Worm (Caenorhabditis elegans) whole organism, young adult: ENCODE data around the gene F31F4.1.

Experiments
- C06A6.2 ChIP-seq: fragments of 200-800 bp; sonication (Bioruptor generic); conservative IDR thresholded peaks from 2 replicates; pipeline ENCODE4 v1.3.6; 2022; ENCODE audit warnings: missing genetic modification characterization, missing compliant biosample characterization
- F23B12.7 ChIP-seq: sonication (generic microtip); optimal IDR thresholded peaks from 2 replicates; lab custom pipeline; 2017; ENCODE audit warnings: missing genetic modification characterization, mild to moderate bottlenecking, missing compliant biosample characterization, antibody characterized with exemption, moderate library complexity; ENCODE audit not compliant: insufficient read depth
- F33H1.4 ChIP-seq: fragments of 200-800 bp; sonication (Bioruptor generic); IDR thresholded peaks from 2 replicates; pipeline ENCODE4 v1.3.6; 2022; ENCODE audit warnings: missing genetic modification reagents, missing genetic modification characterization, missing compliant biosample characterization
- F57C9.4 ChIP-seq: sonication (generic microtip); optimal IDR thresholded peaks from 2 replicates; lab custom pipeline; 2017; ENCODE audit warnings: mild to moderate bottlenecking, missing genetic modification characterization, missing compliant biosample characterization
- K11D2.4 ChIP-seq: fragments of 200-800 bp; sonication (Bioruptor generic); IDR thresholded peaks from 2 replicates; pipeline ENCODE4 v1.3.6; 2022; ENCODE audit warnings: missing genetic modification reagents, missing genetic modification characterization, missing compliant biosample characterization
- T26A5.8 ChIP-seq: sonication (generic microtip); optimal IDR thresholded peaks from 2 replicates; lab custom pipeline; 2016; ENCODE audit warnings: missing genetic modification characterization, missing compliant biosample characterization
- Y53F4B.3 ChIP-seq: fragments of 200-800 bp; sonication (Bioruptor generic); IDR thresholded peaks from 2 replicates; pipeline ENCODE4 v1.3.6; 2022; ENCODE audit warnings: missing genetic modification reagents, missing genetic modification characterization, missing compliant biosample characterization
- Y56A3A.18 ChIP-seq: fragments of 200-800 bp; sonication (Bioruptor generic); IDR thresholded peaks from 2 replicates; pipeline ENCODE4 v1.3.6; 2022; ENCODE audit warnings: missing genetic modification reagents, missing genetic modification characterization, missing compliant biosample characterization
- athp-1 ChIP-seq: sonication (generic microtip); optimal IDR thresholded peaks from 2 replicates; lab custom pipeline; 2017; ENCODE audit warnings: mild to moderate bottlenecking, missing genetic modification characterization, missing compliant biosample characterization
- attf-5 ChIP-seq: fragments of 200-800 bp; sonication (Bioruptor generic); optimal IDR thresholded peaks from 2 replicates; lab custom pipeline; 2018; ENCODE audit warnings: mild to moderate bottlenecking, missing genetic modification characterization, missing compliant biosample characterization
- bed-2 ChIP-seq: fragments of 200-800 bp; sonication (Bioruptor generic); IDR thresholded peaks from 2 replicates; pipeline ENCODE4 v1.3.6; 2022; ENCODE audit warnings: missing genetic modification reagents, missing genetic modification characterization, missing compliant biosample characterization
- cebp-1 ChIP-seq, 2 experiments: fragments of 200-800 bp in 1 of 2; sonication (Bioruptor generic) in 1 of 2; sonication (generic microtip) in 1 of 2; IDR thresholded peaks in 1 of 2; optimal IDR thresholded peaks in 1 of 2; 2 replicates each; pipeline versions ENCODE4 v1.3.6 to Lab custom; 2017 to 2022; ENCODE audit warnings: missing compliant biosample characterization in 2 of 2, missing genetic modification characterization in 2 of 2, mild to moderate bottlenecking in 1 of 2, missing genetic modification reagents in 1 of 2, moderate library complexity in 1 of 2
- ceh-40 ChIP-seq: fragments of 200-800 bp; sonication (Bioruptor generic); IDR thresholded peaks from 2 replicates; pipeline ENCODE4 v1.3.6; 2022; ENCODE audit warnings: missing genetic modification characterization, missing compliant biosample characterization
- ceh-91 ChIP-seq: fragments of 200-800 bp; sonication (Bioruptor generic); IDR thresholded peaks from 2 replicates; pipeline ENCODE4 v1.3.6; 2022; ENCODE audit warnings: missing genetic modification reagents, missing genetic modification characterization, missing compliant biosample characterization
- egl-18 ChIP-seq: fragments of 200-800 bp; sonication (Bioruptor generic); IDR thresholded peaks from 2 replicates; pipeline ENCODE4 v1.3.6; 2022; ENCODE audit warnings: missing genetic modification reagents, missing genetic modification characterization, missing compliant biosample characterization
- egl-44 ChIP-seq: fragments of 200-800 bp; sonication (Bioruptor generic); IDR thresholded peaks from 2 replicates; pipeline ENCODE4 v1.3.6; 2022; ENCODE audit warnings: missing genetic modification reagents, missing genetic modification characterization, missing compliant biosample characterization
- egrh-3 ChIP-seq: fragments of 200-800 bp; sonication (Bioruptor generic); IDR thresholded peaks from 2 replicates; pipeline ENCODE4 v1.3.6; 2022; ENCODE audit warnings: missing genetic modification reagents, missing genetic modification characterization, missing compliant biosample characterization
- gei-17 ChIP-seq: fragments of 200-800 bp; sonication (Bioruptor generic); optimal IDR thresholded peaks from 2 replicates; lab custom pipeline; 2018; ENCODE audit warnings: mild to moderate bottlenecking, missing genetic modification characterization, missing compliant biosample characterization
- hlh-26 ChIP-seq: fragments of 200-800 bp; sonication (Bioruptor generic); conservative IDR thresholded peaks from 2 replicates; pipeline ENCODE4 v1.3.6; 2022; ENCODE audit warnings: missing genetic modification reagents, missing genetic modification characterization, missing compliant biosample characterization
- hmg-1.2 ChIP-seq: fragments of 200-800 bp; sonication (Bioruptor generic); IDR thresholded peaks from 2 replicates; pipeline ENCODE4 v1.3.6; 2022; ENCODE audit warnings: missing genetic modification reagents, missing genetic modification characterization, missing compliant biosample characterization
- lin-35 ChIP-seq, 3 experiments: fragments of 150-350 bp in 2 of 3; sonication (generic microtip) in 1 of 3; optimal IDR thresholded peaks; 2 replicates each; lab custom pipeline; 2014 to 2018; ENCODE audit warnings: missing biosample characterization in 3 of 3, missing genetic modification characterization in 3 of 3, missing genetic modification reagents in 3 of 3
- madf-10 ChIP-seq: sonication (generic microtip); optimal IDR thresholded peaks from 2 replicates; lab custom pipeline; 2016; ENCODE audit warnings: mild to moderate bottlenecking, missing genetic modification characterization, missing compliant biosample characterization
- madf-3 ChIP-seq: fragments of 200-800 bp; sonication (Bioruptor generic); IDR thresholded peaks from 2 replicates; pipeline ENCODE4 v1.3.6; 2022; ENCODE audit warnings: missing genetic modification reagents, missing genetic modification characterization, missing compliant biosample characterization
- madf-8 ChIP-seq: fragments of 200-800 bp; sonication (Bioruptor generic); conservative IDR thresholded peaks from 2 replicates; pipeline ENCODE4 v1.3.6; 2022; ENCODE audit warnings: missing genetic modification reagents, missing genetic modification characterization, missing compliant biosample characterization
- mel-28 ChIP-seq: sonication (generic microtip); optimal IDR thresholded peaks from 2 replicates; lab custom pipeline; 2016; ENCODE audit warnings: borderline replicate concordance, mild to moderate bottlenecking, missing genetic modification characterization, missing compliant biosample characterization
- mxl-1 ChIP-seq: sonication (generic microtip); optimal IDR thresholded peaks from 2 replicates; lab custom pipeline; 2016; ENCODE audit warnings: missing genetic modification characterization, missing compliant biosample characterization
- nhr-80 ChIP-seq: sonication (generic microtip); optimal IDR thresholded peaks from 2 replicates; lab custom pipeline; 2016; ENCODE audit warnings: missing genetic modification characterization, missing compliant biosample characterization
- pbrm-1 ChIP-seq: fragments of 200-800 bp; sonication (Bioruptor generic); IDR thresholded peaks from 2 replicates; pipeline ENCODE4 v1.3.6; 2022; ENCODE audit warnings: missing genetic modification reagents, missing genetic modification characterization, missing compliant biosample characterization
- pha-4 ChIP-seq: fragments of 150-350 bp; sonication (generic microtip); optimal IDR thresholded peaks from 2 replicates; lab custom pipeline; 2014; ENCODE audit warnings: missing biosample characterization, missing genetic modification reagents, missing genetic modification characterization
- rec-8 ChIP-seq, 2 experiments: sonication (generic microtip); optimal IDR thresholded peaks; 2 replicates each; lab custom pipeline; 2016; ENCODE audit warnings: mild to moderate bottlenecking in 2 of 2, missing genetic modification characterization in 2 of 2, missing genetic modification reagents in 2 of 2, missing genotype in 2 of 2, missing biosample characterization in 1 of 2, missing compliant biosample characterization in 1 of 2, moderate library complexity in 1 of 2
- repo-1 ChIP-seq: sonication (generic microtip); optimal IDR thresholded peaks from 2 replicates; lab custom pipeline; 2017; ENCODE audit warnings: mild to moderate bottlenecking, missing genetic modification characterization, missing compliant biosample characterization
- snpc-1.3 ChIP-seq: sonication (generic microtip); optimal IDR thresholded peaks from 2 replicates; lab custom pipeline; 2017; ENCODE audit warnings: missing genetic modification characterization, mild to moderate bottlenecking, missing compliant biosample characterization, antibody characterized with exemption, moderate library complexity, missing genotype, missing genetic modification reagents; ENCODE audit not compliant: insufficient read depth
- snpc-3.4 ChIP-seq: sonication (generic microtip); optimal IDR thresholded peaks from 2 replicates; lab custom pipeline; 2017; ENCODE audit warnings: missing genetic modification characterization, mild to moderate bottlenecking, missing compliant biosample characterization, antibody characterized with exemption, moderate library complexity, missing genotype, missing genetic modification reagents
- sptf-2 ChIP-seq: fragments of 200-800 bp; sonication (Bioruptor generic); optimal IDR thresholded peaks from 2 replicates; lab custom pipeline; 2018; ENCODE audit warnings: mild to moderate bottlenecking, missing genetic modification characterization, missing compliant biosample characterization
- tlf-1 ChIP-seq: fragments of 200-800 bp; sonication (Bioruptor generic); optimal IDR thresholded peaks from 2 replicates; lab custom pipeline; 2018; ENCODE audit warnings: mild to moderate bottlenecking, missing genetic modification characterization, missing compliant biosample characterization
- ztf-22 ChIP-seq: fragments of 200-800 bp; sonication (Bioruptor generic); optimal IDR thresholded peaks from 2 replicates; lab custom pipeline; 2018; ENCODE audit warnings: mild to moderate bottlenecking, missing genetic modification characterization, moderate library complexity, missing compliant biosample characterization

Gene F31F4.1

ce11 chrV:664337-664847 lies 19.5 kb upstream of the F31F4.1 start, which contains the start of the genes F31F4.11 and srh-266:
F31F4.11 (minus strand) TSS chrV:664437.
srh-266 (plus strand) TSS chrV:664797.
- TF ChIP-seq mel-28 (tag; lab: Kevin White, UChicago) (no peak), pbrm-1 (no peak), pha-4 (tag; lab: Kevin White, UChicago) (no peak), rec-8 (tag; optimal IDR thresholded peaks at IDR 0.05; lab: Kevin White, UChicago) (no peak), madf-8 (GFP tag; lab: Robert Waterston, UW) (no peak), egrh-3 (GFP tag; lab: Robert Waterston, UW) (no peak), egl-18 (GFP tag; lab: Robert Waterston, UW) (no peak), Y56A3A.18 (GFP tag; lab: Robert Waterston, UW) (no peak), bed-2 (no peak), snpc-3.4 (tag; lab: Kevin White, UChicago) (no peak), T26A5.8 (tag; lab: Kevin White, UChicago) (no peak), F33H1.4 (no peak), mxl-1 (tag; lab: Kevin White, UChicago) (no peak), C06A6.2 (no peak), madf-10 (tag; lab: Kevin White, UChicago) (no peak), ceh-91 (GFP tag; lab: Robert Waterston, UW) (no peak), gei-17 (GFP tag; lab: Kevin White, UChicago) (no peak)

ce11 chrV:667459-667858 lies 16.4 kb upstream of the F31F4.1 start, which contains the start of gene nhr-180:
nhr-180 (minus strand) TSS chrV:667510.
- peak; percentile 23 for TF ChIP-seq attf-5 (GFP tag; lab: Kevin White, UChicago)
- TF ChIP-seq tlf-1 = no peak
- no peak for TF ChIP-seq lin-35 (GFP tag; optimal IDR thresholded peaks at IDR 0.05; lab: Kevin White, UChicago)
- no peak for TF ChIP-seq F23B12.7 (tag; lab: Kevin White, UChicago)
- no peak for TF ChIP-seq F33H1.4
- TF ChIP-seq sptf-2 = no peak
- TF ChIP-seq Y53F4B.3 (GFP tag; lab: Robert Waterston, UW) = no peak
- TF ChIP-seq ceh-40 = no peak
- TF ChIP-seq snpc-1.3 (tag; lab: Kevin White, UChicago) = no peak
- TF ChIP-seq K11D2.4 (GFP tag; lab: Robert Waterston, UW) = no peak
- TF ChIP-seq madf-3 (GFP tag; lab: Robert Waterston, UW) = no peak
- no peak for TF ChIP-seq egl-44 (GFP tag; lab: Robert Waterston, UW)
- no peak for TF ChIP-seq repo-1 (tag; lab: Kevin White, UChicago)
- TF ChIP-seq hlh-26 = no peak
- TF ChIP-seq F57C9.4 = no peak
- no peak for TF ChIP-seq athp-1
- peak; percentile 58 for TF ChIP-seq nhr-80 (tag; lab: Kevin White, UChicago)
- TF ChIP-seq ztf-22 (GFP tag; lab: Kevin White, UChicago) = no peak
- no peak for TF ChIP-seq ceh-91 (GFP tag; lab: Robert Waterston, UW)
- TF ChIP-seq hmg-1.2 (GFP tag; lab: Robert Waterston, UW) = peak; percentile 47; the same call in 1 of the 2 replicates
- no peak for TF ChIP-seq cebp-1 (GFP tag; IDR thresholded peaks at IDR 0.05; lab: Robert Waterston, UW)
- TF ChIP-seq cebp-1 (tag; optimal IDR thresholded peaks at IDR 0.05; lab: Kevin White, UChicago) = no peak
